Fruit fly (Drosophila melanogaster) whole organism, pupa: ENCODE measurements around the gene Jhbp14.

Experiments used
- CG10348 ChIP-seq: fragments of 200-800 bp; sonication (Bioruptor generic); IDR thresholded peaks from 2 replicates; pipeline ENCODE4 v1.3.6; 2022; ENCODE audit warnings: missing biosample characterization, missing genetic modification characterization
- CG12605 ChIP-seq: fragments of 200-800 bp; sonication (Bioruptor generic); IDR thresholded peaks from 2 replicates; pipeline ENCODE4 v1.3.6; 2022; ENCODE audit warnings: missing biosample characterization, missing genetic modification characterization
- CG13204 ChIP-seq: fragments of 200-800 bp; sonication (Bioruptor generic); optimal IDR thresholded peaks from 2 replicates; lab custom pipeline; 2018; ENCODE audit warnings: missing biosample characterization, mild to moderate bottlenecking, missing genetic modification characterization, moderate library complexity
- CG14655 ChIP-seq: fragments of 200-800 bp; sonication (Bioruptor generic); optimal IDR thresholded peaks from 3 replicates; lab custom pipeline; 2017; ENCODE audit warnings: mild to moderate bottlenecking, missing biosample characterization, missing genetic modification reagents, missing genetic modification characterization
- CG15710 ChIP-seq: fragments of 200-800 bp; sonication (Bioruptor generic); optimal IDR thresholded peaks from 2 replicates; lab custom pipeline; 2018; ENCODE audit warnings: missing biosample characterization, mild to moderate bottlenecking, missing genetic modification characterization, moderate library complexity
- CG17806 ChIP-seq: fragments of 200-800 bp; sonication (Bioruptor generic); optimal IDR thresholded peaks from 2 replicates; lab custom pipeline; 2018; ENCODE audit warnings: missing biosample characterization, mild to moderate bottlenecking, missing genetic modification characterization, moderate library complexity
- CG32121 ChIP-seq: fragments of 200-800 bp; sonication (Bioruptor generic); IDR thresholded peaks from 2 replicates; pipeline ENCODE4 v1.3.6; 2022; ENCODE audit warnings: missing biosample characterization, missing genetic modification characterization
- CG34367 ChIP-seq: fragments of 200-800 bp; sonication (Bioruptor generic); optimal IDR thresholded peaks from 2 replicates; lab custom pipeline; 2018; ENCODE audit warnings: missing biosample characterization, mild to moderate bottlenecking, missing genetic modification characterization
- CG4496 ChIP-seq: fragments of 200-800 bp; sonication (Bioruptor generic); IDR thresholded peaks from 3 replicates; pipeline ENCODE4 v1.3.6; 2022; ENCODE audit warnings: missing biosample characterization, missing genetic modification characterization
- CG8159 ChIP-seq: fragments of 200-800 bp; sonication (Bioruptor generic); optimal IDR thresholded peaks from 3 replicates; lab custom pipeline; 2018; ENCODE audit warnings: missing biosample characterization, mild to moderate bottlenecking, missing genetic modification characterization, moderate library complexity
- CG8301 ChIP-seq: fragments of 200-800 bp; sonication (Bioruptor generic); optimal IDR thresholded peaks from 2 replicates; lab custom pipeline; 2018; ENCODE audit warnings: missing biosample characterization, mild to moderate bottlenecking, missing genetic modification characterization
- CG9948 ChIP-seq: fragments of 200-800 bp; sonication (Bioruptor generic); optimal IDR thresholded peaks from 2 replicates; lab custom pipeline; 2018; ENCODE audit warnings: missing biosample characterization, mild to moderate bottlenecking, missing genetic modification characterization, moderate library complexity
- D1 ChIP-seq: fragments of 200-800 bp; sonication (Bioruptor generic); optimal IDR thresholded peaks from 2 replicates; lab custom pipeline; 2018; ENCODE audit warnings: missing biosample characterization, mild to moderate bottlenecking, missing genetic modification characterization, moderate library complexity
- EcR ChIP-seq: fragments of 200-800 bp; sonication (Bioruptor generic); optimal IDR thresholded peaks from 3 replicates; lab custom pipeline; 2019; ENCODE audit warnings: missing biosample characterization, missing genetic modification characterization, mild to moderate bottlenecking, moderate library complexity, missing genetic modification reagents
- Ets98B ChIP-seq: fragments of 200-800 bp; sonication (Bioruptor generic); IDR thresholded peaks from 2 replicates; pipeline ENCODE4 v1.3.6; 2022; ENCODE audit warnings: missing biosample characterization, missing genetic modification characterization
- Pif1A ChIP-seq: fragments of 200-800 bp; sonication (Bioruptor generic); optimal IDR thresholded peaks from 3 replicates; lab custom pipeline; 2016; ENCODE audit warnings: missing biosample characterization, missing genetic modification characterization
- Pif1B ChIP-seq: fragments of 200-800 bp; sonication (Bioruptor generic); optimal IDR thresholded peaks from 3 replicates; lab custom pipeline; 2016; ENCODE audit warnings: missing biosample characterization, missing genetic modification characterization
- Snoo ChIP-seq: fragments of 200-800 bp; sonication (Bioruptor generic); optimal IDR thresholded peaks from 3 replicates; lab custom pipeline; 2017; ENCODE audit warnings: missing biosample characterization, mild to moderate bottlenecking, missing genetic modification characterization, inconsistent platforms
- fd96Ca ChIP-seq: fragments of 200-800 bp; sonication (Bioruptor generic); IDR thresholded peaks from 3 replicates; pipeline ENCODE4 v1.3.6; 2022; ENCODE audit warnings: missing biosample characterization, missing genetic modification characterization
- gl ChIP-seq: fragments of 200-800 bp; sonication (Bioruptor generic); optimal IDR thresholded peaks from 2 replicates; lab custom pipeline; 2018; ENCODE audit warnings: missing biosample characterization, mild to moderate bottlenecking, missing genetic modification characterization
- rn ChIP-seq: fragments of 200-800 bp; sonication (Bioruptor generic); IDR thresholded peaks from 2 replicates; pipeline ENCODE4 v1.3.6; 2022; ENCODE audit warnings: missing biosample characterization, missing genetic modification characterization

Jhbp14 gene

DNA sequence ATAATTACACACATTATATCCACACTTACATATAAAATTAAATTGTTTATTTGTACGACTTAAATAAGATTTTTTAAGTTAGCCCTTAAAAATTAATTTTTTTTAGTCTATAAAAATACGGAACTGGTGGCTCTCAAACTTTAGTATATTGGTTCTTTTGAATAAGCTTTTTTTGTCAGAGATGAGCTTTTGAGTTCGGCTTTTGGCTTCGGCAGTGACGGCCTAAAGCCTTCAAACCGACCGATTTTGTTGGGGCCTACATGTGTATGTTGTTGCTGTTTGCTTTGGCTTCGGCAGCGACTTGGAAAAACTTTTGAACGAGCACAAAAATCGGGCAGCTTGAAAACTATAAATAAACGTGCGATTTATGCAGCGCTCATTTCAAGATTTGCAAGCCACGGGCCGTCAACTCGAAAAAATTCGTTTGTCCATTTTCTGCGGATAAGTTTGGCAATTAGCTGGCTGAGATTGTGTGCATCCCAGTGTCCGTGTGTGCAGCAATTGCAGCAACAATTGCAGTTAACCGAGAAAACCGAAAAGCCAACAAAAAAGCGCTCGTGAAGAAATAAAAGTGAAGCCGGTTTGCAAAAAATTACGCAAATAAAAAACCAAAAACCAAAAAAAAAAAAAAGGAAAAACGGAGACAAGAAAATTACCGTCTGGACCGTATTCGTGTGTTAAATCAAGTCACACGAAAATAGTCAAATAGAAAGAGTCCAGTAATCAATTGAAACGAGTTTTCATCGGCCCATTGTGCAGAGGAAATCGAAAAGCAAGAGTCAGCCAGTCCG is 9.8 kb downstream of the Jhbp14 start, which contains the start of gene CG16820:
TSS of gene CG16820 (plus strand) at position 378 of the 791 bp plus-strand sequence.
- TF ChIP-seq Ets98B (GFP tag; lab: Robert Waterston, UW) (peak; percentile 53; the same call in 1 of the 2 replicates), Pif1B (GFP tag; lab: Kevin White, UChicago) (no peak), CG12605 (peak; percentile 71)

DNA sequence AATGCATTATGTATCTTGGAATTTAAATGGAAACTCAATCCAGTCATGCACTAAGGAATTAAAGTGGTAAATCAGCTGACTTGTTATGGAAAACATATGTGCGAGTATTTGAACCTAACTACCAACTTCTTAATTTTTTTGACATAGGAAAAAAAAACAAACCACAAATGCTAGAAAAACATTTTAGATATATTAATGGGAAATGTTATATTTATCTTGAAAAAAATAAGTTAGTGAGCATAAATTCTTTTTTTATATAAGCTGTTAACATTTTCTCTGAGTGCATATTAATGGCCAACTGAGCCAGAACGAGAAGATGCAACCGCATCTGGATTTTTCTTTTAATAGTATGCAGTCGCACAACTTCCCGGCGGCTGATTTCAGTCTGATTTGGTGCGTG is 14.9 kb downstream of the Jhbp14 start:
- TF ChIP-seq CG8159 (tag; lab: Kevin White, UChicago) (peak; percentile 33), CG8301 (tag; lab: Kevin White, UChicago) (peak; percentile 60), CG15710 (tag; lab: Kevin White, UChicago) (peak; percentile 31), CG9948 (tag; lab: Kevin White, UChicago) (peak; percentile 17), CG4496 (GFP tag; lab: Robert Waterston, UW) (no peak), Ets98B (GFP tag; lab: Robert Waterston, UW) (no peak), gl (tag; lab: Kevin White, UChicago) (no peak), rn (GFP tag; lab: Robert Waterston, UW) (no peak), CG34367 (tag; lab: Kevin White, UChicago) (no peak), EcR (no peak), CG10348 (GFP tag; lab: Robert Waterston, UW) (no peak), Pif1B (GFP tag; lab: Kevin White, UChicago) (no peak), CG14655 (GFP tag; lab: Kevin White, UChicago) (peak; percentile 62), CG13204 (GFP tag; lab: Kevin White, UChicago) (no peak), CG17806 (tag; lab: Kevin White, UChicago) (peak; percentile 9), Snoo (tag; lab: Kevin White, UChicago) (no peak), Pif1A (GFP tag; lab: Kevin White, UChicago) (no peak), CG32121 (no peak), D1 (tag; lab: Kevin White, UChicago) (no peak), fd96Ca (GFP tag; lab: Robert Waterston, UW) (no peak), CG12605 (no peak)
- TF ChIP-seq, all 21 proteins: peak for 6

DNA sequence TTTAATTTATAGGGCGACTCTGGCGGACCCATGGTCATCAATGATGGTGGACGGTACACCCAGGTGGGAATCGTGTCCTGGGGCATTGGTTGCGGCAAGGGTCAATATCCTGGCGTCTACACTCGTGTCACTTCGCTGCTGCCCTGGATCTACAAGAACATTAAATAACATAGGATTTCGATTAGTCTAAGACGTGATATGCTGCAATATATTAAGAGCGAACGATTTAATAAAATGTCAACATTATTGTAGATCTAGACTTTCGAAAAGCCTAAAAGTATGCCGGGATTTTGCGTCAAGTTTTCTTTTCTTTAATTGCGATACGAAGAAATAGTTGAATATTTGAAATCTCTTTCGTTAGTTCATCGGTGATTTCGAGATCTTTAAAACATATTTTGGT is 20.9 kb downstream of the Jhbp14 start, which contains the start of gene Naa20B:
TSS of gene Naa20B (plus strand) at position 301 of the 400 bp plus-strand sequence.
- TF ChIP-seq CG32121 (no peak), Snoo (tag; lab: Kevin White, UChicago) (no peak), Pif1B (GFP tag; lab: Kevin White, UChicago) (no peak), CG9948 (tag; lab: Kevin White, UChicago) (no peak)

- no peak for TF ChIP-seq CG34367 (tag; lab: Kevin White, UChicago)
- TF ChIP-seq Pif1B (GFP tag; lab: Kevin White, UChicago), result peak; percentile 26
- TF ChIP-seq Ets98B (GFP tag; lab: Robert Waterston, UW), result peak; percentile 70
- TF ChIP-seq gl (tag; lab: Kevin White, UChicago), result no peak
- peak; percentile 60 for TF ChIP-seq CG8301 (tag; lab: Kevin White, UChicago)
- no peak for TF ChIP-seq CG17806 (tag; lab: Kevin White, UChicago)
- no peak for TF ChIP-seq D1 (tag; lab: Kevin White, UChicago)
- peak; percentile 53 for TF ChIP-seq CG32121
- TF ChIP-seq Snoo (tag; lab: Kevin White, UChicago), result no peak
- TF ChIP-seq CG10348 (GFP tag; lab: Robert Waterston, UW), result no peak
- 0 out of 3 replicates have a peak, but pooled peaks have one; percentile 50 for TF ChIP-seq fd96Ca (GFP tag; lab: Robert Waterston, UW)
- TF ChIP-seq CG4496 (GFP tag; lab: Robert Waterston, UW), result peak; percentile 72
- TF ChIP-seq CG14655 (GFP tag; lab: Kevin White, UChicago), result peak; percentile 67
- TF ChIP-seq CG12605, result no peak
- TF ChIP-seq Pif1A (GFP tag; lab: Kevin White, UChicago), result peak; percentile 26
- TF ChIP-seq EcR, result no peak
- TF ChIP-seq CG13204 (GFP tag; lab: Kevin White, UChicago), result no peak
- no peak for TF ChIP-seq CG15710 (tag; lab: Kevin White, UChicago)
- no peak for TF ChIP-seq CG9948 (tag; lab: Kevin White, UChicago)
- TF ChIP-seq CG8159 (tag; lab: Kevin White, UChicago), result peak; percentile 72
- TF ChIP-seq rn (GFP tag; lab: Robert Waterston, UW), result no peak
Measured at dm6 chr2L:13258702-13259101, 22.4 kb downstream of the Jhbp14 start.

- no peak for TF ChIP-seq CG32121
- TF ChIP-seq CG17806 (tag; lab: Kevin White, UChicago), result no peak
- TF ChIP-seq CG4496 (GFP tag; lab: Robert Waterston, UW), result no peak
- no peak for TF ChIP-seq CG10348 (GFP tag; lab: Robert Waterston, UW)
- TF ChIP-seq CG15710 (tag; lab: Kevin White, UChicago), result no peak
Measured at dm6 chr2L:13259643-13260042, 23.3 kb downstream of the Jhbp14 start, which contains the start of gene CG31730. Gene CG31730, minus strand, starts transcription at chr2L:13259743.

DNA sequence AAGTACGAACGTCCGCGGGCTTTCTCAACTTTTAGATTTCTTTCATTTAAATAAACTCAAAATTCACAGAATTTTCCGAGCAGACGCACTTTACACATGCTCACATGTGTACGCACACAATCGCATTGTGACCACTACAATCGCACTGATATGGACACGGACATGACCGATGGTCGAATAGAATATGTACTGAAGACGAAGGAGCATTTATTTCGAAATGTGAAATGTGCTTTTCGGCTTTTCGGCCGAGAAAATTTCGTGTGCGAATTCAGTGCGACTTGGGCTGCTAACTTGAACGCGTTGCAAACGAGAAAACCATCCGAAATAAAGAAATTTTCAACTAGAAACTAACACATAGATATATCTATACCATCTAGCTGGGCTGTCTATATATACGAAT is 24.4 kb downstream of the Jhbp14 start, which contains the start of gene CG44085:
TSS of gene CG44085 (plus strand) at position 269 of the 400 bp plus-strand sequence.
- TF ChIP-seq Snoo (tag; lab: Kevin White, UChicago) (no peak), CG4496 (GFP tag; lab: Robert Waterston, UW) (no peak), CG8301 (tag; lab: Kevin White, UChicago) (no peak), EcR (no peak), CG8159 (tag; lab: Kevin White, UChicago) (no peak), CG13204 (GFP tag; lab: Kevin White, UChicago) (no peak), Pif1A (GFP tag; lab: Kevin White, UChicago) (no peak), D1 (tag; lab: Kevin White, UChicago) (no peak)
